Fruit fly (Drosophila melanogaster) whole organism, wandering third instar larva: ENCODE results near the gene mei-217.
A peak's percentile ranks its signal among the peaks of the same experiment; 100 is the strongest.

Source experiments
- CG32264 ChIP-seq: fragments of 200-800 bp; sonication (Bioruptor generic); optimal IDR thresholded peaks from 2 replicates; lab custom pipeline; 2016; ENCODE audit warnings: missing biosample characterization, missing genetic modification characterization
- CG9705 ChIP-seq: fragments of 200-800 bp; sonication (Bioruptor generic); optimal IDR thresholded peaks from 2 replicates; lab custom pipeline; 2018; ENCODE audit warnings: missing biosample characterization, mild to moderate bottlenecking, missing genetic modification characterization
- CrebA ChIP-seq: fragments of 200-800 bp; sonication (Bioruptor generic); optimal IDR thresholded peaks from 2 replicates; lab custom pipeline; 2016; ENCODE audit warnings: missing biosample characterization, mild to moderate bottlenecking, missing genetic modification characterization, borderline replicate concordance
- HLH106 ChIP-seq: fragments of 200-800 bp; optimal IDR thresholded peaks from 3 replicates; lab custom pipeline; 2019; ENCODE audit warnings: missing biosample characterization, mild to moderate bottlenecking, missing genetic modification characterization, moderate library complexity
- Hnf4 ChIP-seq: fragments of 200-800 bp; sonication (Bioruptor generic); optimal IDR thresholded peaks from 2 replicates; lab custom pipeline; 2016; ENCODE audit warnings: missing biosample characterization, mild to moderate bottlenecking, missing genetic modification characterization
- Hr78 ChIP-seq: fragments of >200 bp; optimal IDR thresholded peaks from 2 replicates; lab custom pipeline; 2017; ENCODE audit warnings: missing biosample characterization, missing genetic modification characterization
- Hr83 ChIP-seq: fragments of 200-300 bp; sonication (Bioruptor generic); optimal IDR thresholded peaks from 2 replicates; lab custom pipeline; 2016; ENCODE audit warnings: missing biosample characterization, mild to moderate bottlenecking, missing genetic modification characterization, moderate library complexity; ENCODE audit not compliant: poor library complexity, severe bottlenecking
- Myc ChIP-seq: fragments of >200 bp; optimal IDR thresholded peaks from 2 replicates; lab custom pipeline; 2017
- Sp1 ChIP-seq: fragments of 200-800 bp; sonication (Bioruptor generic); optimal IDR thresholded peaks from 3 replicates; lab custom pipeline; 2019; ENCODE audit warnings: missing biosample characterization, mild to moderate bottlenecking, missing genetic modification characterization, moderate library complexity
- Vsx2 ChIP-seq: fragments of 200-300, 225-300 bp; sonication (Bioruptor generic); optimal IDR thresholded peaks from 2 replicates; lab custom pipeline; 2018; ENCODE audit warnings: missing biosample characterization, missing genetic modification characterization; ENCODE audit not compliant: partially characterized antibody
- br ChIP-seq: fragments of 200-800 bp; sonication (Bioruptor generic); optimal IDR thresholded peaks from 2 replicates; lab custom pipeline; 2016; ENCODE audit warnings: missing biosample characterization, missing genetic modification characterization
- dsf ChIP-seq: sonication (Bioruptor generic); optimal IDR thresholded peaks from 2 replicates; lab custom pipeline; 2016; ENCODE audit warnings: missing biosample characterization, missing genetic modification characterization, borderline replicate concordance
- ey ChIP-seq: fragments of 200-800 bp; sonication (Bioruptor generic); optimal IDR thresholded peaks from 2 replicates; lab custom pipeline; 2016; ENCODE audit warnings: missing biosample characterization, missing genetic modification characterization
- foxo ChIP-seq, 2 experiments: fragments of 200-800 bp; sonication (Bioruptor generic); optimal IDR thresholded peaks; 2 replicates in 1 of 2; 3 replicates in 1 of 2; lab custom pipeline; 2016 to 2017; ENCODE audit warnings: missing biosample characterization in 2 of 2, missing genetic modification characterization in 2 of 2
- rgr ChIP-seq: fragments of 200-800 bp; sonication (Bioruptor generic); optimal IDR thresholded peaks from 3 replicates; lab custom pipeline; 2016; ENCODE audit warnings: missing biosample characterization, mild to moderate bottlenecking, missing genetic modification characterization
- sage ChIP-seq: fragments of 200-800 bp; sonication (Bioruptor generic); optimal IDR thresholded peaks from 2 replicates; lab custom pipeline; 2016; ENCODE audit warnings: missing biosample characterization, mild to moderate bottlenecking, missing genetic modification characterization

Gene mei-217

DNA sequence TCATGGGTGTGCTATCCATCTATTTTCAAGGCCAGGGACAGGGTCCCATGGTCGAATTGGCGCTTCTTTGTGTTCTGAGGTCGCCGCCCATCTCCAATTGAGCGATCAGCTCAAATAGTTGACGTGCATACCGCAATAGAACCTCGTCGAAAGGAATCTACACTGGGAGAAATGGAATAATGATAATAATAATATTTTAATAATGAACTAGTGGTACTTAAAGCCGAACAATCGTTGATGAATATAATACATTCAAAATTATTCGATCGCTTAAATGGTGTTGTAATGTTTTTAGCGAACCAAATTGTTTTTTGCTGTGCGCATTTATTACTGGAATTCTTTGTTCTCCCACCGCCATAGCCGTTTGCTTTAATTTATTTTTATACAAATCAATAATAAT is 52.2 kb downstream of the mei-217 start:
- TF ChIP-seq foxo (GFP tag; optimal IDR thresholded peaks at IDR 0.05; lab: Kevin White, UChicago) (peak in 1 of 2 experiments; percentile 15), CrebA (GFP tag; lab: Kevin White, UChicago) (no peak), CG9705 (GFP tag; lab: Kevin White, UChicago) (no peak), Sp1 (GFP tag; lab: Kevin White, UChicago) (no peak), HLH106 (tag; lab: Kevin White, UChicago) (peak; percentile 27)

- TF ChIP-seq Hr83 (GFP tag; lab: Kevin White, UChicago), result no peak
- TF ChIP-seq rgr (GFP tag; lab: Kevin White, UChicago), result no peak
- no peak for TF ChIP-seq Hnf4 (GFP tag; lab: Kevin White, UChicago)
- no peak for TF ChIP-seq Hr78
- TF ChIP-seq CrebA (GFP tag; lab: Kevin White, UChicago), result no peak
- TF ChIP-seq Myc, result no peak
- TF ChIP-seq Vsx2, result no peak
- TF ChIP-seq CG9705 (GFP tag; lab: Kevin White, UChicago), result no peak
- no peak for TF ChIP-seq br
- no peak for TF ChIP-seq ey (GFP tag; lab: Kevin White, UChicago)
- no peak for TF ChIP-seq dsf (GFP tag; lab: Kevin White, UChicago)
- TF ChIP-seq CG32264 (GFP tag; lab: Kevin White, UChicago), result no peak
- no peak for TF ChIP-seq sage (GFP tag; lab: Kevin White, UChicago)
These were observed 55.2 kb downstream of the mei-217 start, which contains the start of gene CG8945 for dm6 chrX:17087575-17087974. Gene CG8945 (minus strand): TSS chrX:17087675.
